Worm (Caenorhabditis elegans): ENCODE results near the gene R07E4.5.

Gene R07E4.5

ce11 chrX:5999103-5999554 is 46.2 kb upstream of the R07E4.5 start, which contains the start of gene F22F4.9:
TSS of gene F22F4.9 (minus strand) at chrX:5999504.
- TF ChIP-seq fkh-10 (GFP tag; optimal IDR thresholded peaks at IDR 0.05), result no peak
- no peak for TF ChIP-seq unc-62 (GFP tag; optimal IDR thresholded peaks at IDR 0.05)
- TF ChIP-seq snu-23 (GFP tag; optimal IDR thresholded peaks at IDR 0.05), result no peak
- TF ChIP-seq dpl-1 (GFP tag; optimal IDR thresholded peaks at IDR 0.05), result no peak
- no peak for TF ChIP-seq lin-13 (GFP tag; optimal IDR thresholded peaks at IDR 0.05)
- no peak for TF ChIP-seq ceh-90 (tag; optimal IDR thresholded peaks at IDR 0.05)
- TF ChIP-seq ces-1 (GFP tag; optimal IDR thresholded peaks at IDR 0.05), result no peak
- TF ChIP-seq dsc-1 (tag; optimal IDR thresholded peaks at IDR 0.05), result no peak
- TF ChIP-seq tlp-1 (tag; optimal IDR thresholded peaks at IDR 0.05), result no peak
- TF ChIP-seq elt-2 (tag; optimal IDR thresholded peaks at IDR 0.05), result no peak
- no peak for TF ChIP-seq vab-15 (tag; optimal IDR thresholded peaks at IDR 0.05)
- no peak for TF ChIP-seq egl-13 (tag; optimal IDR thresholded peaks at IDR 0.05)
- TF ChIP-seq C34B4.2 (tag; optimal IDR thresholded peaks at IDR 0.05), result no peak
- no peak for TF ChIP-seq nhr-47 (tag; optimal IDR thresholded peaks at IDR 0.05)
- no peak for TF ChIP-seq nhr-12 (tag; optimal IDR thresholded peaks at IDR 0.05)
- no peak for TF ChIP-seq lin-15B (tag; optimal IDR thresholded peaks at IDR 0.05)
- no peak for TF ChIP-seq ama-1 (optimal IDR thresholded peaks at IDR 0.05)

- TF ChIP-seq lin-13 (GFP tag; optimal IDR thresholded peaks at IDR 0.05) (no peak), zag-1 (tag; optimal IDR thresholded peaks at IDR 0.05) (no peak), ama-1 (optimal IDR thresholded peaks at IDR 0.05) (no peak), efl-3 (GFP tag; optimal IDR thresholded peaks at IDR 0.05) (no peak), Y116A8C.19 (tag; optimal IDR thresholded peaks at IDR 0.05; ENCODE audit: borderline replicate concordance) (no peak), nhr-76 (tag; optimal IDR thresholded peaks at IDR 0.05) (no peak), aha-1 (tag; optimal IDR thresholded peaks at IDR 0.05) (no peak)
Observed at ce11 chrX:5995613-5996206, 42.7 kb upstream of the R07E4.5 start, which contains the start of gene inx-3. TSS of gene inx-3 (plus strand) at chrX:5996156.

ce11 chrX:5994004-5994403 is 41.0 kb upstream of the R07E4.5 start:
- TF ChIP-seq aha-1 (tag; optimal IDR thresholded peaks at IDR 0.05), result no peak
- TF ChIP-seq fkh-10 (GFP tag; optimal IDR thresholded peaks at IDR 0.05), result no peak
- no peak for TF ChIP-seq unc-62 (GFP tag; optimal IDR thresholded peaks at IDR 0.05)
- no peak for TF ChIP-seq ceh-88 (GFP tag; IDR thresholded peaks at IDR 0.05)
- TF ChIP-seq zip-4 (GFP tag; optimal IDR thresholded peaks at IDR 0.05), result no peak
- no peak for TF ChIP-seq lir-3 (tag; optimal IDR thresholded peaks at IDR 0.05; ENCODE audit: poor library complexity)
- no peak for TF ChIP-seq hlh-4 (tag; optimal IDR thresholded peaks at IDR 0.05)
- TF ChIP-seq rnt-1 (tag; optimal IDR thresholded peaks at IDR 0.05), result no peak
- no peak for TF ChIP-seq C34B4.2 (tag; optimal IDR thresholded peaks at IDR 0.05)
- no peak for TF ChIP-seq vab-15 (tag; optimal IDR thresholded peaks at IDR 0.05)
- TF ChIP-seq blmp-1 (tag; optimal IDR thresholded peaks at IDR 0.05), result no peak
- no peak for TF ChIP-seq snu-23 (GFP tag; optimal IDR thresholded peaks at IDR 0.05)
- TF ChIP-seq lin-35 (GFP tag; optimal IDR thresholded peaks at IDR 0.05), result no peak
- TF ChIP-seq mab-9 (GFP tag; IDR thresholded peaks at IDR 0.05), result no peak
- no peak for TF ChIP-seq dsc-1 (tag; optimal IDR thresholded peaks at IDR 0.05)
- no peak for TF ChIP-seq ceh-8 (GFP tag; optimal IDR thresholded peaks at IDR 0.05)
- TF ChIP-seq nhr-12 (tag; optimal IDR thresholded peaks at IDR 0.05), result no peak
- TF ChIP-seq unc-86 (tag; optimal IDR thresholded peaks at IDR 0.05), result no peak

ce11 chrX:5992770-5993169 is 39.8 kb upstream of the R07E4.5 start, which contains the start of gene F22F4.5:
TSS of gene F22F4.5 (minus strand) at chrX:5992870.
- TF ChIP-seq nhr-11 (tag; optimal IDR thresholded peaks at IDR 0.05) (no peak), ceh-88 (GFP tag; IDR thresholded peaks at IDR 0.05) (no peak), efl-1 (optimal IDR thresholded peaks at IDR 0.05) (no peak), efl-1 (GFP tag; optimal IDR thresholded peaks at IDR 0.05 in 1 of 2) (peak in 1 of 2 experiments; percentile 33)

Data from whole organism, L1 larva.